Fruit fly (Drosophila melanogaster) whole organism, embryonic: ENCODE results near the gene CG7879.

Experiments
- Atf-2 ChIP-seq: fragments of 200-800 bp; sonication (Bioruptor generic); optimal IDR thresholded peaks from 2 replicates; lab custom pipeline; 2016; ENCODE audit warnings: missing biosample characterization, missing genetic modification characterization
- Atf6 ChIP-seq: fragments of 200-800 bp; sonication (Bioruptor generic); IDR thresholded peaks from 2 replicates; pipeline ENCODE4 v1.3.6; 2022; ENCODE audit warnings: missing biosample characterization, missing genetic modification characterization
- Bdp1 ChIP-seq: fragments of 200-800 bp; sonication (Bioruptor generic); optimal IDR thresholded peaks from 3 replicates; lab custom pipeline; 2016; ENCODE audit warnings: missing biosample characterization, missing genetic modification characterization
- CG11085 ChIP-seq: fragments of 200-800 bp; sonication (Bioruptor generic); IDR thresholded peaks from 2 replicates; pipeline ENCODE4 v1.3.6; 2022; ENCODE audit warnings: missing biosample characterization, missing genetic modification characterization
- CG11504 ChIP-seq: fragments of 200-800 bp; sonication (Bioruptor generic); optimal IDR thresholded peaks from 3 replicates; lab custom pipeline; 2019; ENCODE audit warnings: missing biosample characterization, mild to moderate bottlenecking, missing genetic modification characterization, moderate library complexity
- CG11560 ChIP-seq: fragments of 200-800 bp; sonication (Bioruptor generic); IDR thresholded peaks from 3 replicates; pipeline ENCODE4 v1.3.6; 2022; ENCODE audit warnings: missing biosample characterization, missing genetic modification characterization
- CG12299 ChIP-seq: fragments of 200-800 bp; sonication (Bioruptor generic); optimal IDR thresholded peaks from 2 replicates; lab custom pipeline; 2018; ENCODE audit warnings: missing biosample characterization, mild to moderate bottlenecking, missing genetic modification characterization
- CG14441 ChIP-seq: fragments of 200-800 bp; sonication (Bioruptor generic); IDR thresholded peaks from 2 replicates; pipeline ENCODE4 v1.3.6; 2022; ENCODE audit warnings: missing biosample characterization, missing genetic modification characterization
- CG14710 ChIP-seq: fragments of 200-800 bp; sonication (Bioruptor generic); optimal IDR thresholded peaks from 3 replicates; lab custom pipeline; 2019; ENCODE audit warnings: missing biosample characterization, mild to moderate bottlenecking, missing genetic modification characterization, moderate library complexity
- CG14965 ChIP-seq: fragments of 200-800 bp; sonication (Bioruptor generic); optimal IDR thresholded peaks from 2 replicates; lab custom pipeline; 2016; ENCODE audit warnings: missing biosample characterization, missing genetic modification characterization, borderline replicate concordance
- CG17186 ChIP-seq: fragments of 200-800 bp; sonication (Bioruptor generic); optimal IDR thresholded peaks from 3 replicates; lab custom pipeline; 2017; ENCODE audit warnings: missing biosample characterization, missing genetic modification reagents, missing genetic modification characterization
- CG17328 ChIP-seq: fragments of 200-800 bp; sonication (Bioruptor generic); IDR thresholded peaks from 2 replicates; pipeline ENCODE4 v1.3.6; 2022; ENCODE audit warnings: missing biosample characterization, missing genetic modification characterization
- CG17612 ChIP-seq: fragments of 200-800 bp; sonication (Bioruptor generic); IDR thresholded peaks from 2 replicates; pipeline ENCODE4 v1.3.6; 2022; ENCODE audit warnings: missing biosample characterization, missing genetic modification characterization
- CG2202 ChIP-seq: fragments of 200-800 bp; sonication (Bioruptor generic); optimal IDR thresholded peaks from 2 replicates; lab custom pipeline; 2018; ENCODE audit warnings: missing biosample characterization, mild to moderate bottlenecking, missing genetic modification characterization
- CG30403 ChIP-seq: fragments of 200-800 bp; sonication (Bioruptor generic); optimal IDR thresholded peaks from 3 replicates; lab custom pipeline; 2016; ENCODE audit warnings: missing biosample characterization, missing genetic modification characterization
- CG34376 ChIP-seq: fragments of 200-800 bp; sonication (Bioruptor generic); optimal IDR thresholded peaks from 2 replicates; lab custom pipeline; 2018; ENCODE audit warnings: missing biosample characterization, mild to moderate bottlenecking, missing genetic modification characterization
- CG4328 ChIP-seq: fragments of 200-800 bp; sonication (Bioruptor generic); optimal IDR thresholded peaks from 3 replicates; lab custom pipeline; 2017; ENCODE audit warnings: missing biosample characterization, missing genetic modification reagents, missing genetic modification characterization
- CG6272 ChIP-seq: fragments of 200-800 bp; sonication (Bioruptor generic); IDR thresholded peaks from 2 replicates; pipeline ENCODE4 v1.3.6; 2022; ENCODE audit warnings: missing biosample characterization, missing genetic modification characterization
- CG6854 ChIP-seq: fragments of 200-800 bp; sonication (Bioruptor generic); optimal IDR thresholded peaks from 3 replicates; lab custom pipeline; 2017; ENCODE audit warnings: missing biosample characterization, mild to moderate bottlenecking, missing genetic modification characterization
- H2.0 ChIP-seq: fragments of 200-800 bp; sonication (Bioruptor generic); IDR thresholded peaks from 2 replicates; pipeline ENCODE4 v1.3.6; 2022; ENCODE audit warnings: missing biosample characterization, missing genetic modification characterization
- Hmx ChIP-seq: fragments of 200-800 bp; sonication (Bioruptor generic); optimal IDR thresholded peaks from 2 replicates; lab custom pipeline; 2016; ENCODE audit warnings: missing biosample characterization, missing genetic modification characterization
- Hr39 ChIP-seq: fragments of >200 bp; optimal IDR thresholded peaks from 2 replicates; lab custom pipeline; 2017
- Mrtf ChIP-seq: fragments of 200-800 bp; sonication (Bioruptor generic); IDR thresholded peaks from 3 replicates; pipeline ENCODE4 v1.3.6; 2022; ENCODE audit warnings: missing biosample characterization, missing genetic modification characterization
- NC2α ChIP-seq: fragments of 200-800 bp; sonication (Bioruptor generic); optimal IDR thresholded peaks from 2 replicates; lab custom pipeline; 2016; ENCODE audit warnings: missing biosample characterization, missing genetic modification characterization
- NFAT ChIP-seq: fragments of 200-800 bp; sonication (Bioruptor generic); IDR thresholded peaks from 2 replicates; pipeline ENCODE4 v1.3.6; 2022; ENCODE audit warnings: missing biosample characterization, missing genetic modification characterization
- Ptx1 ChIP-seq: fragments of 200-800 bp; sonication (Bioruptor generic); IDR thresholded peaks from 2 replicates; pipeline ENCODE4 v1.3.6; 2022; ENCODE audit warnings: missing biosample characterization, missing genetic modification characterization
- abd-A ChIP-seq: fragments of 200-800 bp; sonication (Bioruptor generic); optimal IDR thresholded peaks from 3 replicates; lab custom pipeline; 2019; ENCODE audit warnings: missing biosample characterization, mild to moderate bottlenecking, missing genetic modification characterization, moderate library complexity
- ase ChIP-seq: fragments of 200-800 bp; sonication (Bioruptor generic); IDR thresholded peaks from 3 replicates; pipeline ENCODE4 v1.3.6; 2022; ENCODE audit warnings: missing biosample characterization, missing genetic modification characterization
- da ChIP-seq: fragments of 200-800 bp; sonication (Bioruptor generic); optimal IDR thresholded peaks from 2 replicates; lab custom pipeline; 2016; ENCODE audit warnings: missing biosample characterization, missing genetic modification characterization
- danr ChIP-seq: fragments of 200-800 bp; sonication (Bioruptor generic); IDR thresholded peaks from 2 replicates; pipeline ENCODE4 v1.3.6; 2022; ENCODE audit warnings: missing biosample characterization, missing genetic modification characterization
- dm ChIP-seq: fragments of 200-800 bp; sonication (Bioruptor generic); optimal IDR thresholded peaks from 3 replicates; lab custom pipeline; 2016; ENCODE audit warnings: missing biosample characterization, missing genetic modification characterization
- dmrt99B ChIP-seq: fragments of 200-800 bp; sonication (Bioruptor generic); optimal IDR thresholded peaks from 2 replicates; lab custom pipeline; 2018; ENCODE audit warnings: missing biosample characterization, mild to moderate bottlenecking, missing genetic modification characterization, moderate library complexity
- fd102C ChIP-seq: fragments of 200-800 bp; sonication (Bioruptor generic); optimal IDR thresholded peaks from 2 replicates; lab custom pipeline; 2018; ENCODE audit warnings: missing biosample characterization, mild to moderate bottlenecking, missing genetic modification characterization, moderate library complexity
- gt ChIP-seq: fragments of 200-800 bp; sonication (Bioruptor generic); IDR thresholded peaks from 2 replicates; pipeline ENCODE4 v1.3.6; 2022; ENCODE audit warnings: missing biosample characterization, missing genetic modification characterization
- ham ChIP-seq: fragments of 200-800 bp; sonication (Bioruptor generic); IDR thresholded peaks from 2 replicates; pipeline ENCODE4 v1.3.6; 2022; ENCODE audit warnings: missing biosample characterization, missing genetic modification characterization
- kay ChIP-seq: fragments of 200-800 bp; sonication (Bioruptor generic); optimal IDR thresholded peaks from 2 replicates; lab custom pipeline; 2016; ENCODE audit warnings: missing biosample characterization, missing genetic modification characterization
- lbe ChIP-seq: fragments of 200-800 bp; sonication (Bioruptor generic); optimal IDR thresholded peaks from 2 replicates; lab custom pipeline; 2016; ENCODE audit warnings: missing biosample characterization, mild to moderate bottlenecking, missing genetic modification characterization
- lilli ChIP-seq: fragments of 200-800 bp; sonication (Bioruptor generic); optimal IDR thresholded peaks from 3 replicates; lab custom pipeline; 2016; ENCODE audit warnings: missing biosample characterization, missing genetic modification characterization
- maf-S ChIP-seq: fragments of 200-800 bp; sonication (Bioruptor generic); optimal IDR thresholded peaks from 2 replicates; lab custom pipeline; 2016; ENCODE audit warnings: missing biosample characterization, missing genetic modification characterization
- mirr ChIP-seq: fragments of 200-800 bp; sonication (Bioruptor generic); optimal IDR thresholded peaks from 3 replicates; lab custom pipeline; 2018; ENCODE audit warnings: missing biosample characterization, mild to moderate bottlenecking, missing genetic modification characterization
- nom ChIP-seq: fragments of 200-800 bp; sonication (Bioruptor generic); optimal IDR thresholded peaks from 2 replicates; lab custom pipeline; 2017; ENCODE audit warnings: missing biosample characterization, missing genetic modification characterization, mild to moderate bottlenecking, moderate library complexity, missing genetic modification reagents
- oc ChIP-seq: fragments of 200-800 bp; sonication (Bioruptor generic); optimal IDR thresholded peaks from 2 replicates; lab custom pipeline; 2018; ENCODE audit warnings: missing biosample characterization, mild to moderate bottlenecking, missing genetic modification characterization, moderate library complexity
- peb ChIP-seq: fragments of 200-800 bp; sonication (Bioruptor generic); IDR thresholded peaks from 2 replicates; pipeline ENCODE4 v1.3.6; 2022; ENCODE audit warnings: missing biosample characterization, missing genetic modification characterization
- pita ChIP-seq: fragments of 200-800 bp; sonication (Bioruptor generic); optimal IDR thresholded peaks from 2 replicates; lab custom pipeline; 2017; ENCODE audit warnings: missing biosample characterization, mild to moderate bottlenecking, missing genetic modification characterization
- repo ChIP-seq: fragments of 200-800 bp; sonication (Bioruptor generic); optimal IDR thresholded peaks from 2 replicates; lab custom pipeline; 2016; ENCODE audit warnings: missing biosample characterization, missing genetic modification characterization
- sc ChIP-seq, 3 experiments: fragments of >200 bp in 2 of 3; fragments of 200-800 bp in 1 of 3; sonication (Bioruptor generic) in 1 of 3; optimal IDR thresholded peaks; 2 replicates in 2 of 3; 3 replicates in 1 of 3; lab custom pipeline; 2017; ENCODE audit warnings: mild to moderate bottlenecking in 1 of 3, missing biosample characterization in 1 of 3, missing genetic modification characterization in 1 of 3, missing genetic modification reagents in 1 of 3
- trem ChIP-seq: fragments of 200-800 bp; optimal IDR thresholded peaks from 3 replicates; lab custom pipeline; 2019; ENCODE audit warnings: missing biosample characterization, mild to moderate bottlenecking, missing genetic modification characterization, moderate library complexity
- trh ChIP-seq: fragments of 200-800 bp; sonication (Bioruptor generic); optimal IDR thresholded peaks from 2 replicates; lab custom pipeline; 2016; ENCODE audit warnings: missing biosample characterization, missing genetic modification characterization
- wek ChIP-seq: fragments of 200-800 bp; sonication (Bioruptor generic); optimal IDR thresholded peaks from 3 replicates; lab custom pipeline; 2018; ENCODE audit warnings: missing biosample characterization, mild to moderate bottlenecking, missing genetic modification characterization, moderate library complexity
- zen ChIP-seq: fragments of 200-800 bp; sonication (Bioruptor generic); optimal IDR thresholded peaks from 3 replicates; lab custom pipeline; 2018; ENCODE audit warnings: missing biosample characterization, mild to moderate bottlenecking, missing genetic modification characterization, moderate library complexity

The CG7879 gene

DNA sequence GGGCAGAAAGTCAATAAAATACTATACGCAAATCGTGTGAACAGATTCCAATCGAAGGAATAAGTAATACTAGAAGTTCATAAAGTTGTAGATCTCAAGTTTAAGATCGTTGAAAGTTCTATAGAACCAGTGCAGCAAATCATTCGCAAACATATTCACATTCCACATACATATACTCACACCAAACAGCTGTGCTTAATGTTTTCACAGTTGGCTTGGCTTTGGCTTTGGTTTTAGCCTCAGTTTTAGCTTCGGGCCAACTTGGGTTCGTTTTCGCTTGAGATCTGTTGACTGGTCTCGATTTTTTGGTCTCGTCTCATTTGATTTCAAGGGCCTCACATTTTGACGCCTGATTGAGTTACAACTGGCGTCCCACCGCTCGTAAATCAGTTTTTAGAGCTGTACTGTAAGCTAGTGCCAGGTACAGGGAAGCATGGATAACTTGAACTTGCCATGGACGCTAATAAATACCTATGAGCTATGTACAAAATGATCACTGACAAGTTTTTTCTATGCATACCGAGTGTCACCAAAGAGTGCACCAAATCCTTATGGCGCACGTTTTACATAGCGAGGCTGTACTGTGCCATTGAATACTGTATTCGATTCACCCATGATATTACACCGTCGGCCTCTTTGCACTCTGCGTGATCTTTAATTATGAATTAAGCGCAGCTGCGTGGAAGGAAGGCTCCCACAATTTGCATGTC, 18.9 kb upstream of the CG7879 start (continued):
- TF ChIP-seq CG17612 (GFP tag; lab: Robert Waterston, UW) (peak; percentile 82), sc (optimal IDR thresholded peaks at IDR 0.05; lab: Kevin White, UChicago) (no peak), sc (GFP tag; optimal IDR thresholded peaks at IDR 0.05; lab: Kevin White, UChicago) (no peak), Atf6 (peak; percentile 88), trh (GFP tag; lab: Kevin White, UChicago) (peak; percentile 65), da (GFP tag; lab: Kevin White, UChicago) (peak; percentile 24), CG12299 (tag; lab: Kevin White, UChicago) (peak; percentile 5), kay (GFP tag; lab: Kevin White, UChicago) (peak; percentile 51), CG11085 (GFP tag; lab: Robert Waterston, UW) (peak; percentile 86), pita (GFP tag; lab: Kevin White, UChicago) (no peak), Atf-2 (GFP tag; lab: Kevin White, UChicago) (peak; percentile 25), nom (GFP tag; lab: Kevin White, UChicago) (peak; percentile 76), peb (GFP tag; lab: Robert Waterston, UW) (peak; percentile 65), CG11560 (tag; lab: Robert Waterston, UW) (peak; percentile 76), ase (GFP tag; lab: Robert Waterston, UW) (0 out of 3 replicates have a peak, but pooled peaks have one; percentile 43), CG4328 (GFP tag; lab: Kevin White, UChicago) (peak; percentile 64), CG30403 (GFP tag; lab: Kevin White, UChicago) (peak; percentile 76), gt (peak; percentile 52; the same call in 1 of the 2 replicates), zen (tag; lab: Kevin White, UChicago) (peak; percentile 64), fd102C (no peak), NFAT (GFP tag; lab: Robert Waterston, UW) (peak; percentile 87), CG6272 (GFP tag; lab: Robert Waterston, UW) (peak; percentile 85), dm (GFP tag; lab: Kevin White, UChicago) (peak; percentile 34), ham (GFP tag; lab: Robert Waterston, UW) (peak; percentile 57; the same call in 1 of the 2 replicates), Ptx1 (GFP tag; lab: Robert Waterston, UW) (peak; percentile 92), H2.0 (peak; percentile 88), Hmx (GFP tag; lab: Kevin White, UChicago) (no peak), lbe (no peak), danr (GFP tag; lab: Robert Waterston, UW) (0 out of 2 replicates have a peak, but pooled peaks have one; percentile 41), dmrt99B (tag; lab: Kevin White, UChicago) (peak; percentile 88), trem (peak; percentile 18), wek (GFP tag; lab: Kevin White, UChicago) (peak; percentile 58), CG11504 (tag; lab: Kevin White, UChicago) (peak; percentile 88), CG17186 (peak; percentile 12), oc (tag; lab: Kevin White, UChicago) (peak; percentile 28), NC2α (GFP tag; lab: Kevin White, UChicago) (no peak), CG17328 (GFP tag; lab: Robert Waterston, UW) (peak; percentile 74), repo (peak; percentile 77), CG34376 (GFP tag; lab: Kevin White, UChicago) (peak; percentile 50), Mrtf (GFP tag; lab: Robert Waterston, UW) (peak; percentile 92), mirr (GFP tag; lab: Kevin White, UChicago) (peak; percentile 84), CG2202 (no peak), CG14710 (peak; percentile 46), CG14441 (GFP tag; lab: Robert Waterston, UW) (peak; percentile 92), lilli (peak; percentile 82), Bdp1 (GFP tag; lab: Kevin White, UChicago) (peak; percentile 58), Hr39 (lab: Kevin White, UChicago) (no peak), abd-A (tag; lab: Kevin White, UChicago) (no peak), CG6854 (GFP tag; lab: Kevin White, UChicago) (peak; percentile 40), CG14965 (GFP tag; lab: Kevin White, UChicago) (peak; percentile 55), maf-S (GFP tag; lab: Kevin White, UChicago) (peak; percentile 77)
